Fruit fly (Drosophila melanogaster): ENCODE data around the gene RfC38.
A peak's percentile ranks its signal among the peaks of the same experiment; 100 is the strongest.

The RfC38 gene

DNA sequence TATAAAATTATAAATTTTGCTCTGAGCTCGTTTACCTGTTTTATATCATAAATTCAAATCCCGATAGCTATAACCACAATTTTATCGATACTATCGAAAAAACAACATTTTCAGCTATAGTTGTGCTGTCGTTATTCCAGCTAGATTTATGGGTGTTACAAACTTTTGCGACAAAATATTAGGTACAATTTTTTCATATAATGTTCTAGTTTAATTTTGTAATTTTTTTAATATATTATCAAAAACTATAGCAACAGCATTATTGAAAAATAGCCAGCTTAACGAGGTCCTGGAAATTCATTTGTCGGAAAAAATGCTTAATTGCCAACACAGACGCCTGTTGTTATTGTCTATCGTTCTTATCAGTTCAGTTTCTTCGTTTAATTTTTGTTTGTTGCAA, 39.3 kb downstream of the RfC38 start, which contains the start of gene Wdr59 (continued):
- TF ChIP-seq Doc2 (GFP tag; IDR thresholded peaks at IDR 0.05) = no peak
- no peak for TF ChIP-seq CG32767 (GFP tag; IDR thresholded peaks at IDR 0.05)
- peak; percentile 35 for TF ChIP-seq CG4617 (GFP tag; optimal IDR thresholded peaks at IDR 0.05; ENCODE audit: borderline replicate concordance)
- peak; percentile 76 for TF ChIP-seq Doc3 (GFP tag; IDR thresholded peaks at IDR 0.05; ENCODE audit: partially characterized antibody)
- peak; percentile 66 for TF ChIP-seq CG17829 (tag; optimal IDR thresholded peaks at IDR 0.05)
- peak; percentile 36; the same call in 1 of the 3 replicates for TF ChIP-seq tgo (GFP tag; IDR thresholded peaks at IDR 0.05)
- no peak for TF ChIP-seq CG34376 (GFP tag; optimal IDR thresholded peaks at IDR 0.05)
- TF ChIP-seq Dref (GFP tag; IDR thresholded peaks at IDR 0.05) = peak; percentile 72
- peak; percentile 44 for TF ChIP-seq CG30020 (tag; optimal IDR thresholded peaks at IDR 0.05)
- TF ChIP-seq CG12659 (GFP tag; optimal IDR thresholded peaks at IDR 0.05) = peak; percentile 20
- TF ChIP-seq shn (GFP tag; optimal IDR thresholded peaks at IDR 0.05) = no peak
- TF ChIP-seq bbx (GFP tag; IDR thresholded peaks at IDR 0.05; ENCODE audit: partially characterized antibody) = peak; percentile 65
- TF ChIP-seq stwl (tag; optimal IDR thresholded peaks at IDR 0.05) = peak; percentile 38
- no peak for TF ChIP-seq croc (GFP tag; conservative IDR thresholded peaks at IDR 0.05)
- peak; percentile 90 for TF ChIP-seq E2f2 (GFP tag; IDR thresholded peaks at IDR 0.05)
- TF ChIP-seq CG11085 (GFP tag; IDR thresholded peaks at IDR 0.05) = no peak
- TF ChIP-seq CG4854 (GFP tag; optimal IDR thresholded peaks at IDR 0.05) = peak; percentile 9
- TF ChIP-seq CG4424 (GFP tag; optimal IDR thresholded peaks at IDR 0.05) = peak; percentile 43
- TF ChIP-seq Atf6 (GFP tag; IDR thresholded peaks at IDR 0.05) = no peak
- no peak for TF ChIP-seq vfl (GFP tag; optimal IDR thresholded peaks at IDR 0.05)
- peak; percentile 20 for TF ChIP-seq slou (GFP tag; optimal IDR thresholded peaks at IDR 0.05)
- TF ChIP-seq CG8290 (GFP tag; optimal IDR thresholded peaks at IDR 0.05) = peak; percentile 28
- no peak for TF ChIP-seq CG8290 (tag; optimal IDR thresholded peaks at IDR 0.05)
- peak; percentile 89; the same call in 3 of the 4 replicates for TF ChIP-seq Dll (GFP tag; IDR thresholded peaks at IDR 0.05; ENCODE audit: partially characterized antibody)
- TF ChIP-seq Aef1 (GFP tag; IDR thresholded peaks at IDR 0.05) = 0 out of 3 replicates have a peak, but pooled peaks have one; percentile 19
- peak; percentile 35; the same call in 1 of the 2 replicates for TF ChIP-seq CG10366 (GFP tag; IDR thresholded peaks at IDR 0.05)
- no peak for TF ChIP-seq CG9797 (GFP tag; optimal IDR thresholded peaks at IDR 0.05)
- no peak for TF ChIP-seq chif (GFP tag; optimal IDR thresholded peaks at IDR 0.05)
- no peak for TF ChIP-seq HmgD (GFP tag; optimal IDR thresholded peaks at IDR 0.05)
- TF ChIP-seq CG9727 (GFP tag; optimal IDR thresholded peaks at IDR 0.05) = no peak
- TF ChIP-seq Dp (GFP tag; optimal IDR thresholded peaks at IDR 0.05) = peak; percentile 90
- peak; percentile 75 for TF ChIP-seq CG12391 (tag; optimal IDR thresholded peaks at IDR 0.05)
- TF ChIP-seq gsb (GFP tag; IDR thresholded peaks at IDR 0.05) = no peak
- TF ChIP-seq CG3847 (GFP tag; IDR thresholded peaks at IDR 0.05) = no peak
- no peak for TF ChIP-seq pita (GFP tag; optimal IDR thresholded peaks at IDR 0.05)
- TF ChIP-seq vnd (GFP tag; IDR thresholded peaks at IDR 0.05; ENCODE audit: partially characterized antibody) = peak; percentile 52; the same call in 2 of the 3 replicates
- TF ChIP-seq eyg (GFP tag; optimal IDR thresholded peaks at IDR 0.05) = no peak
- TF ChIP-seq scrt (GFP tag; optimal IDR thresholded peaks at IDR 0.05) = peak; percentile 52
- TF ChIP-seq grn (GFP tag; optimal IDR thresholded peaks at IDR 0.05) = no peak
- no peak for TF ChIP-seq Lim3 (GFP tag; IDR thresholded peaks at IDR 0.05)
- TF ChIP-seq CG14441 (GFP tag; IDR thresholded peaks at IDR 0.05) = 0 out of 2 replicates have a peak, but pooled peaks have one; percentile 13
- TF ChIP-seq CG9876 (GFP tag; optimal IDR thresholded peaks at IDR 0.05) = no peak
- TF ChIP-seq ato (GFP tag; IDR thresholded peaks at IDR 0.05; ENCODE audit: partially characterized antibody) = no peak
- no peak for TF ChIP-seq CG13296 (GFP tag; optimal IDR thresholded peaks at IDR 0.05)
- TF ChIP-seq fd64A (GFP tag; optimal IDR thresholded peaks at IDR 0.05) = no peak
- TF ChIP-seq oc (tag; optimal IDR thresholded peaks at IDR 0.05) = no peak
- TF ChIP-seq fd96Cb (tag; optimal IDR thresholded peaks at IDR 0.05) = peak; percentile 14
- no peak for TF ChIP-seq p53 (GFP tag; optimal IDR thresholded peaks at IDR 0.05)
- TF ChIP-seq Ravus (GFP tag; IDR thresholded peaks at IDR 0.05) = no peak
- TF ChIP-seq CG3726 (GFP tag; IDR thresholded peaks at IDR 0.05) = no peak
- TF ChIP-seq CG10462 (GFP tag; optimal IDR thresholded peaks at IDR 0.05) = no peak
- no peak for TF ChIP-seq CG1832 (GFP tag; optimal IDR thresholded peaks at IDR 0.05)
